Worm (Caenorhabditis elegans) whole organism, mixed stage, embryonic: ENCODE results near the gene C08B6.3.

ENCODE experiments used
- blmp-1 ChIP-seq: fragments of 150-350 bp; optimal IDR thresholded peaks from 2 replicates; lab custom pipeline; 2014; ENCODE audit warnings: missing biosample characterization, missing genetic modification characterization
- elt-3 ChIP-seq: fragments of 150-350 bp; optimal IDR thresholded peaks from 2 replicates; lab custom pipeline; 2014; ENCODE audit warnings: missing biosample characterization, missing genetic modification characterization
- ham-2 ChIP-seq: fragments of 200-800 bp; sonication (Bioruptor generic); optimal IDR thresholded peaks from 2 replicates; lab custom pipeline; 2018; ENCODE audit warnings: mild to moderate bottlenecking, missing genetic modification characterization, missing compliant biosample characterization
- mab-5 ChIP-seq: fragments of 150-350 bp; optimal IDR thresholded peaks from 2 replicates; lab custom pipeline; 2014; ENCODE audit warnings: missing biosample characterization, missing genetic modification characterization
- nhr-12 ChIP-seq: fragments of 150-350 bp; optimal IDR thresholded peaks from 2 replicates; lab custom pipeline; 2014; ENCODE audit warnings: missing biosample characterization, missing genetic modification characterization
- nhr-28 ChIP-seq: fragments of 150-350 bp; optimal IDR thresholded peaks from 2 replicates; lab custom pipeline; 2014; ENCODE audit warnings: missing biosample characterization, missing genetic modification characterization
- snpc-4 ChIP-seq: fragments of 150-350 bp; optimal IDR thresholded peaks from 2 replicates; lab custom pipeline; 2014; ENCODE audit warnings: missing biosample characterization, missing genetic modification characterization
- ztf-11 ChIP-seq: fragments of 150-350 bp; optimal IDR thresholded peaks from 2 replicates; lab custom pipeline; 2014; ENCODE audit warnings: missing biosample characterization, missing genetic modification characterization

ce11 chrV:10153076-10153475 lies 41.0 kb upstream of the C08B6.3 start:
- TF ChIP-seq elt-3 (tag; lab: Kevin White, UChicago) (no peak), ham-2 (GFP tag; lab: Kevin White, UChicago) (no peak), blmp-1 (no peak), nhr-12 (tag; lab: Kevin White, UChicago) (no peak), ztf-11 (no peak), mab-5 (tag; lab: Kevin White, UChicago) (no peak), snpc-4 (no peak), nhr-28 (no peak)
